Fruit fly (Drosophila melanogaster) whole organism, embryonic: Measurements from ENCODE around the gene Elp3.
A peak's percentile ranks its signal among the peaks of the same experiment; 100 is the strongest.

Experiments
- Atf3 ChIP-seq: fragments of 200-800 bp; sonication (Bioruptor generic); optimal IDR thresholded peaks from 3 replicates; lab custom pipeline; 2016; ENCODE audit warnings: missing biosample characterization, missing genetic modification characterization
- CG11456 ChIP-seq: fragments of 200-800 bp; sonication (Bioruptor generic); IDR thresholded peaks from 3 replicates; pipeline ENCODE4 v1.3.6; 2022; ENCODE audit warnings: missing biosample characterization, missing genetic modification characterization
- CG15011 ChIP-seq: fragments of 200-800 bp; sonication (Bioruptor generic); optimal IDR thresholded peaks from 3 replicates; lab custom pipeline; 2018; ENCODE audit warnings: missing biosample characterization, mild to moderate bottlenecking, missing genetic modification characterization
- CG15601 ChIP-seq: fragments of 200-800 bp; sonication (Bioruptor generic); optimal IDR thresholded peaks from 3 replicates; lab custom pipeline; 2019; ENCODE audit warnings: missing biosample characterization, mild to moderate bottlenecking, missing genetic modification characterization, moderate library complexity
- CG17328 ChIP-seq: fragments of 200-800 bp; sonication (Bioruptor generic); IDR thresholded peaks from 2 replicates; pipeline ENCODE4 v1.3.6; 2022; ENCODE audit warnings: missing biosample characterization, missing genetic modification characterization
- CG17612 ChIP-seq: fragments of 200-800 bp; sonication (Bioruptor generic); IDR thresholded peaks from 2 replicates; pipeline ENCODE4 v1.3.6; 2022; ENCODE audit warnings: missing biosample characterization, missing genetic modification characterization
- CG30431 ChIP-seq: fragments of 200-800 bp; sonication (Bioruptor generic); optimal IDR thresholded peaks from 2 replicates; lab custom pipeline; 2017; ENCODE audit warnings: missing biosample characterization, missing genetic modification characterization
- CG31365 ChIP-seq: fragments of 200-800 bp; sonication (Bioruptor generic); optimal IDR thresholded peaks from 2 replicates; lab custom pipeline; 2018; ENCODE audit warnings: missing biosample characterization, mild to moderate bottlenecking, missing genetic modification characterization
- CG32532 ChIP-seq: fragments of 200-800 bp; sonication (Bioruptor generic); IDR thresholded peaks from 2 replicates; pipeline ENCODE4 v1.3.6; 2022; ENCODE audit warnings: missing biosample characterization, missing genetic modification characterization
- CG32767 ChIP-seq: fragments of 200-800 bp; sonication (Bioruptor generic); IDR thresholded peaks from 2 replicates; pipeline ENCODE4 v1.3.6; 2022; ENCODE audit warnings: missing biosample characterization, missing genetic modification characterization
- CG3726 ChIP-seq: fragments of 200-800 bp; sonication (Bioruptor generic); IDR thresholded peaks from 3 replicates; pipeline ENCODE4, ENCODE4 v1.3.6; 2022; ENCODE audit warnings: missing biosample characterization, missing genetic modification characterization
- CG3995 ChIP-seq: fragments of 200-800 bp; sonication (Bioruptor generic); optimal IDR thresholded peaks from 3 replicates; lab custom pipeline; 2016; ENCODE audit warnings: missing biosample characterization, missing genetic modification characterization
- CG4328 ChIP-seq: fragments of 200-800 bp; sonication (Bioruptor generic); optimal IDR thresholded peaks from 3 replicates; lab custom pipeline; 2017; ENCODE audit warnings: missing biosample characterization, missing genetic modification reagents, missing genetic modification characterization
- CG6765 ChIP-seq: fragments of 200-800 bp; sonication (Bioruptor generic); optimal IDR thresholded peaks from 3 replicates; lab custom pipeline; 2017; ENCODE audit warnings: missing biosample characterization, mild to moderate bottlenecking, missing genetic modification characterization
- CG8765 ChIP-seq: fragments of 200-800 bp; sonication (Bioruptor generic); IDR thresholded peaks from 2 replicates; pipeline ENCODE4 v1.3.6; 2022; ENCODE audit warnings: missing biosample characterization, missing genetic modification characterization
- CG8924 ChIP-seq: fragments of 200-800 bp; optimal IDR thresholded peaks from 3 replicates; lab custom pipeline; 2019; ENCODE audit warnings: missing biosample characterization, mild to moderate bottlenecking, missing genetic modification characterization, moderate library complexity
- Dek ChIP-seq: fragments of 200-800 bp; sonication (Bioruptor generic); optimal IDR thresholded peaks from 3 replicates; lab custom pipeline; 2019; ENCODE audit warnings: missing biosample characterization, mild to moderate bottlenecking, missing genetic modification characterization, moderate library complexity
- Dip2 ChIP-seq: fragments of 200-800 bp; sonication (Bioruptor generic); IDR thresholded peaks from 2 replicates; pipeline ENCODE4 v1.3.6; 2022; ENCODE audit warnings: missing biosample characterization, missing genetic modification characterization
- Doc3 ChIP-seq: fragments of 200-800 bp; sonication (Bioruptor generic); IDR thresholded peaks from 3 replicates; pipeline ENCODE4 v1.3.6; 2022; ENCODE audit warnings: missing biosample characterization, missing genetic modification characterization; ENCODE audit not compliant: partially characterized antibody
- HHEX ChIP-seq: fragments of 200-800 bp; sonication (Bioruptor generic); optimal IDR thresholded peaks from 3 replicates; lab custom pipeline; 2017; ENCODE audit warnings: missing biosample characterization, mild to moderate bottlenecking, missing genetic modification characterization, missing genetic modification reagents
- Hey ChIP-seq: fragments of 200-800 bp; sonication (Bioruptor generic); optimal IDR thresholded peaks from 3 replicates; lab custom pipeline; 2018; ENCODE audit warnings: missing biosample characterization, mild to moderate bottlenecking, missing genetic modification characterization
- Jarid2 ChIP-seq: fragments of 200-800 bp; sonication (Bioruptor generic); optimal IDR thresholded peaks from 3 replicates; lab custom pipeline; 2017; ENCODE audit warnings: mild to moderate bottlenecking, missing biosample characterization, missing genetic modification reagents, missing genetic modification characterization
- MESR4 ChIP-seq: fragments of 200-800 bp; sonication (Bioruptor generic); optimal IDR thresholded peaks from 2 replicates; lab custom pipeline; 2018; ENCODE audit warnings: missing biosample characterization, mild to moderate bottlenecking, missing genetic modification characterization, moderate library complexity
- NK7.1 ChIP-seq: fragments of 200-800 bp; sonication (Bioruptor generic); optimal IDR thresholded peaks from 3 replicates; lab custom pipeline; 2016; ENCODE audit warnings: missing biosample characterization, missing genetic modification characterization
- Neu2 ChIP-seq: fragments of 200-800 bp; sonication (Bioruptor generic); optimal IDR thresholded peaks from 3 replicates; lab custom pipeline; 2016; ENCODE audit warnings: missing biosample characterization, missing genetic modification characterization, borderline replicate concordance
- Poxn ChIP-seq: fragments of 200-800 bp; sonication (Bioruptor generic); IDR thresholded peaks from 2 replicates; pipeline ENCODE4 v1.3.6; 2022; ENCODE audit warnings: missing biosample characterization, missing genetic modification characterization
- Trl ChIP-seq, 3 experiments: fragments of >200 bp in 2 of 3; fragments of 200-800 bp in 1 of 3; sonication (Bioruptor generic) in 1 of 3; optimal IDR thresholded peaks; 2 replicates in 1 of 3; 3 replicates in 2 of 3; lab custom pipeline; 2016 to 2017; ENCODE audit warnings: missing biosample characterization in 1 of 3, missing genetic modification characterization in 1 of 3
- ac ChIP-seq: fragments of 200-800 bp; sonication (Bioruptor generic); optimal IDR thresholded peaks from 3 replicates; lab custom pipeline; 2017; ENCODE audit warnings: missing biosample characterization, mild to moderate bottlenecking, missing genetic modification characterization
- amos ChIP-seq: fragments of 200-800 bp; sonication (Bioruptor generic); IDR thresholded peaks from 2 replicates; pipeline ENCODE4 v1.3.6; 2022; ENCODE audit warnings: missing biosample characterization, missing genetic modification characterization; ENCODE audit not compliant: partially characterized antibody
- aop ChIP-seq: fragments of 200-800 bp; sonication (Bioruptor generic); IDR thresholded peaks from 2 replicates; pipeline ENCODE4 v1.3.6; 2022; ENCODE audit warnings: missing biosample characterization, missing genetic modification characterization
- bab2 ChIP-seq: fragments of 200-800 bp; sonication (Bioruptor generic); optimal IDR thresholded peaks from 2 replicates; lab custom pipeline; 2016; ENCODE audit warnings: missing biosample characterization, missing genetic modification characterization
- chinmo ChIP-seq: fragments of 200-800 bp; sonication (Bioruptor generic); IDR thresholded peaks from 4 replicates; pipeline ENCODE4 v1.3.6; 2022; ENCODE audit warnings: missing biosample characterization, missing genetic modification characterization; ENCODE audit not compliant: partially characterized antibody
- corto ChIP-seq: fragments of 200-800 bp; sonication (Bioruptor generic); optimal IDR thresholded peaks from 2 replicates; lab custom pipeline; 2016; ENCODE audit warnings: missing biosample characterization, mild to moderate bottlenecking, missing genetic modification characterization, moderate library complexity
- crc ChIP-seq: fragments of 200-800 bp; sonication (Bioruptor generic); optimal IDR thresholded peaks from 2 replicates; lab custom pipeline; 2016; ENCODE audit warnings: missing biosample characterization, missing genetic modification characterization
- danr ChIP-seq: fragments of 200-800 bp; sonication (Bioruptor generic); IDR thresholded peaks from 2 replicates; pipeline ENCODE4 v1.3.6; 2022; ENCODE audit warnings: missing biosample characterization, missing genetic modification characterization
- en ChIP-seq: fragments of 200-800 bp; sonication (Bioruptor generic); optimal IDR thresholded peaks from 2 replicates; lab custom pipeline; 2016; ENCODE audit warnings: missing biosample characterization, missing genetic modification characterization
- fd102C ChIP-seq: fragments of 200-800 bp; sonication (Bioruptor generic); optimal IDR thresholded peaks from 2 replicates; lab custom pipeline; 2018; ENCODE audit warnings: missing biosample characterization, mild to moderate bottlenecking, missing genetic modification characterization, moderate library complexity
- fd3F ChIP-seq: fragments of 200-800 bp; sonication (Bioruptor generic); optimal IDR thresholded peaks from 2 replicates; lab custom pipeline; 2018; ENCODE audit warnings: missing biosample characterization, mild to moderate bottlenecking, missing genetic modification characterization, moderate library complexity
- grau ChIP-seq: fragments of 200-800 bp; optimal IDR thresholded peaks from 3 replicates; lab custom pipeline; 2019; ENCODE audit warnings: missing biosample characterization, mild to moderate bottlenecking, missing genetic modification characterization, moderate library complexity
- grn ChIP-seq: fragments of 200-800 bp; sonication (Bioruptor generic); optimal IDR thresholded peaks from 3 replicates; lab custom pipeline; 2017; ENCODE audit warnings: missing biosample characterization, missing genetic modification characterization
- ham ChIP-seq: fragments of 200-800 bp; sonication (Bioruptor generic); IDR thresholded peaks from 2 replicates; pipeline ENCODE4 v1.3.6; 2022; ENCODE audit warnings: missing biosample characterization, missing genetic modification characterization
- odd ChIP-seq: fragments of 200-800 bp; sonication (Bioruptor generic); optimal IDR thresholded peaks from 2 replicates; lab custom pipeline; 2017; ENCODE audit warnings: missing biosample characterization, mild to moderate bottlenecking, missing genetic modification characterization
- pb ChIP-seq: fragments of 200-800 bp; sonication (Bioruptor generic); optimal IDR thresholded peaks from 3 replicates; lab custom pipeline; 2016; ENCODE audit warnings: missing biosample characterization, missing genetic modification characterization
- ro ChIP-seq: fragments of 200-800 bp; sonication (Bioruptor generic); IDR thresholded peaks from 2 replicates; pipeline ENCODE4 v1.3.6; 2022; ENCODE audit warnings: missing biosample characterization, missing genetic modification characterization
- salm ChIP-seq: fragments of 200-800 bp; sonication (Bioruptor generic); optimal IDR thresholded peaks from 2 replicates; lab custom pipeline; 2018; ENCODE audit warnings: missing biosample characterization, mild to moderate bottlenecking, missing genetic modification characterization
- schlank ChIP-seq: fragments of 200-800 bp; sonication (Bioruptor generic); optimal IDR thresholded peaks from 2 replicates; lab custom pipeline; 2018; ENCODE audit warnings: missing biosample characterization, mild to moderate bottlenecking, missing genetic modification characterization
- slp2 ChIP-seq: fragments of 200-800 bp; sonication (Bioruptor generic); optimal IDR thresholded peaks from 2 replicates; lab custom pipeline; 2016; ENCODE audit warnings: missing biosample characterization, missing genetic modification characterization
- tx ChIP-seq: fragments of 200-800 bp; sonication (Bioruptor generic); optimal IDR thresholded peaks from 2 replicates; lab custom pipeline; 2016; ENCODE audit warnings: missing biosample characterization, missing genetic modification characterization
- vnd ChIP-seq: fragments of 200-800 bp; sonication (Bioruptor generic); IDR thresholded peaks from 3 replicates; pipeline ENCODE4 v1.3.6; 2022; ENCODE audit warnings: missing biosample characterization, missing genetic modification characterization; ENCODE audit not compliant: partially characterized antibody
- wdn ChIP-seq: fragments of 200-800 bp; sonication (Bioruptor generic); IDR thresholded peaks from 2 replicates; pipeline ENCODE4 v1.3.6; 2022; ENCODE audit warnings: missing biosample characterization, missing genetic modification characterization

Gene Elp3

DNA sequence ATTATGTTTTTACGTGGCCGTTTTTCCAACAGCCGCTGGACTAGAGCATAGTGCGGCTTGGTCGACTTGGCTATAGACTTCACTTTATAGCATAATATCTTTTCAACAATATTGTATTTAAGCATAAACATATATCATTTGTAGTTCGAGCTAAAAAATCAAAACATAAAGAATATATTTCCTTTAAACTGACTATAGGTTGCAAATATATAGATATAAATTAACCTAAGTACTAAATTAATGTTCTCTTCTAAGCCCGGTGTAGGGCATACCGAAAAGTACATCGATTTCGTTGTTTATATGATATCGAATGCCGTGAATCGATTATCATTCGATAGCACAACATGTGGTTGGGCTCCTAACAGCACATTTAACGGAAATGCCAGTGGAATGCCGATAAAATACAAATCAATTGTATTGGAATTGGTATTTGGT is 4.1 kb downstream of the Elp3 start, which contains the start of gene MFS18 (continued):
- peak; percentile 92 for TF ChIP-seq Dek (tag; lab: Kevin White, UChicago)
- peak; percentile 93 for TF ChIP-seq CG8924
- peak; percentile 88 for TF ChIP-seq bab2
- peak; percentile 97 for TF ChIP-seq CG6765
- peak; percentile 88 for TF ChIP-seq pb (GFP tag; lab: Kevin White, UChicago)
- TF ChIP-seq CG8765 (GFP tag; lab: Robert Waterston, UW) = peak; percentile 97
- TF ChIP-seq wdn (GFP tag; lab: Robert Waterston, UW) = peak; percentile 98
- TF ChIP-seq schlank (tag; lab: Kevin White, UChicago) = peak; percentile 82
- TF ChIP-seq ro (GFP tag; lab: Robert Waterston, UW) = peak; percentile 98
- no peak for TF ChIP-seq Trl (optimal IDR thresholded peaks at IDR 0.05; lab: Kevin White, UChicago)
- peak; percentile 79 for TF ChIP-seq Trl (GFP tag; optimal IDR thresholded peaks at IDR 0.05; lab: Kevin White, UChicago)
- TF ChIP-seq fd3F (GFP tag; lab: Kevin White, UChicago) = peak; percentile 89
- TF ChIP-seq NK7.1 (GFP tag; lab: Kevin White, UChicago) = peak; percentile 92
- TF ChIP-seq salm = peak; percentile 89
- TF ChIP-seq odd (GFP tag; lab: Kevin White, UChicago) = peak; percentile 85
- no peak for TF ChIP-seq corto (GFP tag; lab: Kevin White, UChicago)
- peak; percentile 77 for TF ChIP-seq CG3995
- peak; percentile 78 for TF ChIP-seq ac (GFP tag; lab: Kevin White, UChicago)
- peak; percentile 93 for TF ChIP-seq ham
- peak; percentile 98 for TF ChIP-seq CG11456 (GFP tag; lab: Robert Waterston, UW)
- peak; percentile 62 for TF ChIP-seq Doc3 (GFP tag; lab: Robert Waterston, UW)
- TF ChIP-seq Hey (tag; lab: Kevin White, UChicago) = no peak
- TF ChIP-seq HHEX (GFP tag; lab: Kevin White, UChicago) = peak; percentile 98
- TF ChIP-seq MESR4 (GFP tag; lab: Kevin White, UChicago) = peak; percentile 74
- peak; percentile 47; the same call in 2 of the 3 replicates for TF ChIP-seq vnd (GFP tag; lab: Robert Waterston, UW)
- peak; percentile 69 for TF ChIP-seq Atf3
- peak; percentile 94 for TF ChIP-seq CG30431 (GFP tag; lab: Kevin White, UChicago)
- TF ChIP-seq grau = peak; percentile 91
- TF ChIP-seq CG15011 (GFP tag; lab: Kevin White, UChicago) = peak; percentile 97
- TF ChIP-seq aop (GFP tag; lab: Robert Waterston, UW) = peak; percentile 93
- TF ChIP-seq CG3726 (GFP tag; lab: Robert Waterston, UW) = peak; percentile 99
- TF ChIP-seq CG31365 = peak; percentile 89
- peak; percentile 91 for TF ChIP-seq CG15601 (tag; lab: Kevin White, UChicago)
- peak; percentile 77; the same call in 1 of the 2 replicates for TF ChIP-seq amos (GFP tag; lab: Robert Waterston, UW)
- peak; percentile 99 for TF ChIP-seq CG32767 (GFP tag; lab: Robert Waterston, UW)
- TF ChIP-seq crc = peak; percentile 92
- TF ChIP-seq CG32532 (GFP tag; lab: Robert Waterston, UW) = peak; percentile 99
- TF ChIP-seq CG17328 (GFP tag; lab: Robert Waterston, UW) = peak; percentile 99
- peak; percentile 91 for TF ChIP-seq CG4328 (GFP tag; lab: Kevin White, UChicago)
- peak; percentile 87 for TF ChIP-seq fd102C (GFP tag; lab: Kevin White, UChicago)
- peak; percentile 97 for TF ChIP-seq danr
- TF ChIP-seq slp2 = peak; percentile 65
- TF ChIP-seq grn (GFP tag; lab: Kevin White, UChicago) = peak; percentile 74
- peak; percentile 81 for TF ChIP-seq Neu2 (GFP tag; lab: Kevin White, UChicago)
- TF ChIP-seq Jarid2 = peak; percentile 91
- TF ChIP-seq Poxn (GFP tag; lab: Robert Waterston, UW) = peak; percentile 92
- peak; percentile 63 for TF ChIP-seq tx (GFP tag; lab: Kevin White, UChicago)
- TF ChIP-seq Dip2 (GFP tag; lab: Robert Waterston, UW) = peak; percentile 70
- TF ChIP-seq en (GFP tag; lab: Kevin White, UChicago) = peak; percentile 8
- peak; percentile 98 for TF ChIP-seq CG17612 (GFP tag; lab: Robert Waterston, UW)
- peak; percentile 85; the same call in 2 of the 4 replicates for TF ChIP-seq chinmo (GFP tag; lab: Robert Waterston, UW)
